Fruit fly (Drosophila melanogaster) whole organism, adult: ENCODE data around the gene CG3078.

Experiments
- CG11617 ChIP-seq: fragments of 200-800 bp; sonication (Bioruptor generic); optimal IDR thresholded peaks from 2 replicates; lab custom pipeline; 2017; ENCODE audit warnings: mild to moderate bottlenecking, missing biosample characterization, missing genetic modification reagents, missing genetic modification characterization
- CG12768 ChIP-seq: fragments of 200-800 bp; sonication (Bioruptor generic); optimal IDR thresholded peaks from 2 replicates; lab custom pipeline; 2017; ENCODE audit warnings: missing biosample characterization, missing genetic modification characterization, mild to moderate bottlenecking, moderate library complexity, missing genetic modification reagents
- CG14711 ChIP-seq: fragments of 200-800 bp; sonication (Bioruptor generic); optimal IDR thresholded peaks from 2 replicates; lab custom pipeline; 2018; ENCODE audit warnings: missing biosample characterization, mild to moderate bottlenecking, missing genetic modification characterization, moderate library complexity
- CG1620 ChIP-seq: fragments of 200-800 bp; sonication (Bioruptor generic); optimal IDR thresholded peaks from 2 replicates; lab custom pipeline; 2016; ENCODE audit warnings: missing biosample characterization, missing genetic modification characterization
- Crg-1 ChIP-seq: fragments of 200-800 bp; sonication (Bioruptor generic); optimal IDR thresholded peaks from 2 replicates; lab custom pipeline; 2016; ENCODE audit warnings: missing biosample characterization, missing genetic modification characterization
- Hr96 ChIP-seq: fragments of 200-800 bp; sonication (Bioruptor generic); optimal IDR thresholded peaks from 2 replicates; lab custom pipeline; 2016; ENCODE audit warnings: missing biosample characterization, missing genetic modification characterization
- Mnt ChIP-seq: fragments of 200-800 bp; sonication (Bioruptor generic); optimal IDR thresholded peaks from 2 replicates; lab custom pipeline; 2016; ENCODE audit warnings: missing biosample characterization, mild to moderate bottlenecking, missing genetic modification characterization
- bab1 ChIP-seq: fragments of 200-800 bp; sonication (Bioruptor generic); optimal IDR thresholded peaks from 3 replicates; lab custom pipeline; 2019; ENCODE audit warnings: missing biosample characterization, mild to moderate bottlenecking, missing genetic modification characterization, moderate library complexity
- cic ChIP-seq: fragments of 200-800 bp; sonication (Bioruptor generic); optimal IDR thresholded peaks from 2 replicates; lab custom pipeline; 2017; ENCODE audit warnings: missing biosample characterization, mild to moderate bottlenecking, missing genetic modification characterization, moderate library complexity
- kay ChIP-seq: fragments of 200-800 bp; sonication (Bioruptor generic); peaks from one replicate; lab custom pipeline; 2016; ENCODE audit warnings: missing biosample characterization, missing genetic modification characterization, borderline replicate concordance
- ovo ChIP-seq: fragments of 200-800 bp; sonication (Bioruptor generic); optimal IDR thresholded peaks from 2 replicates; lab custom pipeline; 2016; ENCODE audit warnings: missing biosample characterization, missing genetic modification characterization
- toe ChIP-seq: fragments of 200-800 bp; sonication (Bioruptor generic); optimal IDR thresholded peaks from 2 replicates; lab custom pipeline; 2016; ENCODE audit warnings: missing biosample characterization, missing genetic modification characterization

Gene CG3078

dm6 chrX:2213759-2214406, 45.8 kb downstream of the CG3078 start, which contains the start of gene SmydA-8:
TSS of gene SmydA-8 (minus strand) at chrX:2213809.
- TF ChIP-seq Mnt (GFP tag; lab: Kevin White, UChicago) (no peak), CG12768 (no peak), ovo (no peak), CG14711 (no peak), bab1 (peak; percentile 31), Hr96 (no peak), toe (no peak), kay (peak; percentile 45)

dm6 chrX:2212327-2212820, 47.3 kb downstream of the CG3078 start:
- TF ChIP-seq bab1 (no peak), Hr96 (peak; percentile 17), cic (GFP tag; lab: Kevin White, UChicago) (no peak), CG14711 (peak; percentile 12), ovo (no peak), Crg-1 (GFP tag; lab: Kevin White, UChicago) (no peak)

dm6 chrX:2208641-2209241, 50.9 kb downstream of the CG3078 start:
- TF ChIP-seq CG11617 (GFP tag; lab: Kevin White, UChicago) (no peak), kay (no peak), CG1620 (no peak), CG12768 (no peak)
